Worm (Caenorhabditis elegans) whole organism, midembryonic: ENCODE measurements around the gene Y53F4B.10.
A peak's percentile ranks its signal among the peaks of the same experiment; 100 is the strongest.

Experiments used
- T22C8.4 ChIP-seq: fragments of 200-800 bp; sonication (Bioruptor generic); IDR thresholded peaks from 2 replicates; pipeline ENCODE4 v1.3.6; 2022; ENCODE audit warnings: missing genetic modification characterization, missing compliant biosample characterization
- cog-1 ChIP-seq: sonication (generic microtip); optimal IDR thresholded peaks from 2 replicates; lab custom pipeline; 2016; ENCODE audit warnings: missing genetic modification characterization, missing compliant biosample characterization
- flt-1 ChIP-seq: fragments of 200-800 bp; sonication (Bioruptor generic); IDR thresholded peaks from 2 replicates; pipeline ENCODE4 v1.3.6; 2022; ENCODE audit warnings: missing genetic modification characterization, missing compliant biosample characterization
- klf-2 ChIP-seq: fragments of 200-800 bp; sonication (Bioruptor generic); conservative IDR thresholded peaks from 2 replicates; pipeline ENCODE4 v1.3.6; 2022; ENCODE audit warnings: missing genetic modification reagents, missing genetic modification characterization, missing compliant biosample characterization
- med-1 ChIP-seq: sonication (generic microtip); optimal IDR thresholded peaks from 2 replicates; lab custom pipeline; 2017; ENCODE audit warnings: missing genetic modification characterization, mild to moderate bottlenecking, missing compliant biosample characterization, antibody characterized with exemption, missing genetic modification reagents; ENCODE audit not compliant: insufficient read depth
- ref-1 ChIP-seq: fragments of 200-800 bp; sonication (Bioruptor generic); conservative IDR thresholded peaks from 2 replicates; pipeline ENCODE4 v1.3.6; 2022; ENCODE audit warnings: missing genetic modification reagents, missing genetic modification characterization, missing compliant biosample characterization
- tab-1 ChIP-seq: fragments of 200-800 bp; sonication (Bioruptor generic); IDR thresholded peaks from 2 replicates; pipeline ENCODE4 v1.3.6; 2022; ENCODE audit warnings: missing genetic modification characterization, missing compliant biosample characterization
- ztf-23 ChIP-seq: fragments of 200-800 bp; sonication (Bioruptor generic); IDR thresholded peaks from 2 replicates; pipeline ENCODE4 v1.3.6; 2022; ENCODE audit warnings: missing genetic modification reagents, missing genetic modification characterization, missing compliant biosample characterization
- ztf-29 ChIP-seq: fragments of 200-800 bp; sonication (Bioruptor generic); IDR thresholded peaks from 2 replicates; pipeline ENCODE4 v1.3.6; 2022; ENCODE audit warnings: missing genetic modification reagents, missing genetic modification characterization, missing compliant biosample characterization

The Y53F4B.10 gene

DNA sequence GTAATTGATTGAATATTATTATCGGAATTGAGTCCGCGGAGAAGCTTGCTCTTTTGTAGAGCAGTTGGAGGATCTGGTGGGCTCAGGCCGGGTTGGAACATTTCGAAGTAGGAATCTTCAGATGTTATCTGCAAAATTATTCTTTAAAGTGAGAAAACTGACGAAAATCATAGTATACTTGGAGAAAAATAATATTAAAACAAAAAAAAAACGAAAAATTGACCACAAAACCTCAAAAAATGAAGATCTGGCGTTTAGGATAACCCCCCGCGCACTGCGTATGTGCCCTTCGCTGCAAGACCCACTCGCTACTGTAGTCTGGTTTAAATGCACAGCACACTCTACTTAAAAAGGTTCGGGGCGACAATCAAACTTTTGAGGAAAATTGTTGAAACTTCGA is at the start of gene Y53F4B.10:
Gene Y53F4B.10 (minus strand): TSS at position 101 of the 400 bp plus-strand sequence.
- TF ChIP-seq ztf-29 (GFP tag; lab: Robert Waterston, UW) (no peak), tab-1 (no peak)

DNA sequence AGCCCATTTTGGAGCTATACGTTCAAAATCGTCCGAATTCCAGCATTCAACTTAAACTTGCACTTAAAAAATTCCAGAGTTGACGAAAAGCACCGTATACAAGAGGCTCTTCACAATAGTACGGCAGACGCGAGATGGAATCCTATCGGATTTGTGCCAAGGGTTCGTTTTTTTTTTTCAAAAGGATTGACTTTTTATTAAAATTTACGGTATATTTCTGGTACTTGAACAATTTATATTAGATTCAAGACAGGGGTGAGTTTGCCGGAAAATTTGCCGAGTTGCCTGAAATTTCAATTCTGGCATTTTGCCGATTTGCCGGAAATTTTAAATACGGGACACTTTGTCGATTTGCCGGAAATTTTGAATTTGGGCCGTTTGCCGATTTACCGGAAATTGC is 39.0 kb upstream of the Y53F4B.10 start:
- TF ChIP-seq ztf-29 (GFP tag; lab: Robert Waterston, UW) (no peak), T22C8.4 (GFP tag; lab: Robert Waterston, UW) (no peak), ztf-23 (GFP tag; lab: Robert Waterston, UW) (no peak), med-1 (GFP tag; lab: Kevin White, UChicago) (no peak), tab-1 (no peak), cog-1 (tag; lab: Kevin White, UChicago) (no peak), flt-1 (GFP tag; lab: Robert Waterston, UW) (no peak), ref-1 (no peak), klf-2 (no peak)

DNA sequence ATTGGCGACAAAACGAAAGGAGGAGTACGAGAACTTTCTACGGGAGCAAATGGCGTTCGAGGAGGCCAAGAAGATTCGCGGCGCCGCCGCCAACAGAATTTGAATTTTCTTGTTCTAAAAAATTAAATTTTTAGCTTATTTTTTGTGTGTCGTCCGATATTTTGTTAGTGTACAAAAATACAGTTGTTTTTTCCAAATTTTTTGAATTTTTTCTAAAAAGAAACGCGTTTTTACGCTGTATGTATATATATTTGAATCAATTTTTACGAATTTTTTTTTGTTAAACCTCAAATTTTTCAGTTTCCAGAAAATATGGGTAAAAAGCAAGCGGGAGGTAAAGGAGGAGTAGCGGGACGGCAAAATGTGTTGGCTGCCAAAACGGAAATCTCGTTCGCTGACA is 35.8 kb upstream of the Y53F4B.10 start, which contains the start of gene trip-4:
Gene trip-4 (plus strand): TSS at position 301 of the 400 bp plus-strand sequence.
- TF ChIP-seq klf-2 (no peak), tab-1 (no peak), ref-1 (no peak), cog-1 (tag; lab: Kevin White, UChicago) (no peak), ztf-23 (GFP tag; lab: Robert Waterston, UW) (no peak), T22C8.4 (GFP tag; lab: Robert Waterston, UW) (no peak), flt-1 (GFP tag; lab: Robert Waterston, UW) (no peak), med-1 (GFP tag; lab: Kevin White, UChicago) (no peak), ztf-29 (GFP tag; lab: Robert Waterston, UW) (no peak)

DNA sequence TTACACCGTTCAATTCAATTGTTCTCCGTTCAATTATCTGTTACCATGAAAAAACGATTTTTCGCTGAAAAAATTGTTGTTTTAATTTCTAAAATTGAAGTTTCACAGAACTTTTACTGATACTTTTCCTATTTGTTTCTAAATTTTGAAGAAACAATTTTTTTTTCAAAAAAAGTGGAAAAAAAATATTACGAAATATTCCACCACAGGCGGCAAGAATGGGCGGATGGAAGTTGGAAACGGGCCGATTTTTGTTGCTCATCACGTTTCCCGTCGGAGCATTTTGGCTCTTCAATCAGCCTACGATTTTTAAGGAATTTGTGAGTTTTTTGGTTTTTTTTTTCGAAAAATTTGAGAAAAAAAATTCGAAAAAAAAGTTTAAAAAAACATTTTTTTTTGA is 34.5 kb upstream of the Y53F4B.10 start, which contains the start of gene Y53F4B.14:
Gene Y53F4B.14 (plus strand): TSS at position 210 of the 400 bp plus-strand sequence.
- TF ChIP-seq cog-1 (tag; lab: Kevin White, UChicago) = no peak
- no peak for TF ChIP-seq T22C8.4 (GFP tag; lab: Robert Waterston, UW)
- TF ChIP-seq ref-1 = no peak
- TF ChIP-seq med-1 (GFP tag; lab: Kevin White, UChicago) = no peak
- no peak for TF ChIP-seq tab-1

DNA sequence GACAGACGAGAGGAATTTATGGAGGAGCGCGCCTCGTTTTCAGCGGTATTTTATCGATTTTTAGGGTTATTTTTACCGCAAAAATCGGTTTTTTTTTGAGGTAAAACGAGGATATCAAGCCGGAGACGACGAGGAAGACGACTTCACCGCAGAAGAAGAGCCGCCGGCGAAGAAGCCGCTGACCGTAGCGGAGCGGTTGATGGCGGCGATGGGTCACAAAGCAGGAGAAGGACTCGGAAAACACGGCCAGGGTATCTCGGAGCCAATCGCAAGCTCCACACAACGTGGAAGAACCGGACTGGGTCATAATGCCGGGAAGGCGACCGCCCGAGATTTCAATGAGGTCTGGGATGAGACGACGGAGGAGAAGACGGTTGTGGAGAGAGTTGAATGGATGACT is 23.1 kb upstream of the Y53F4B.10 start:
- TF ChIP-seq ztf-23 (GFP tag; lab: Robert Waterston, UW) = no peak

DNA sequence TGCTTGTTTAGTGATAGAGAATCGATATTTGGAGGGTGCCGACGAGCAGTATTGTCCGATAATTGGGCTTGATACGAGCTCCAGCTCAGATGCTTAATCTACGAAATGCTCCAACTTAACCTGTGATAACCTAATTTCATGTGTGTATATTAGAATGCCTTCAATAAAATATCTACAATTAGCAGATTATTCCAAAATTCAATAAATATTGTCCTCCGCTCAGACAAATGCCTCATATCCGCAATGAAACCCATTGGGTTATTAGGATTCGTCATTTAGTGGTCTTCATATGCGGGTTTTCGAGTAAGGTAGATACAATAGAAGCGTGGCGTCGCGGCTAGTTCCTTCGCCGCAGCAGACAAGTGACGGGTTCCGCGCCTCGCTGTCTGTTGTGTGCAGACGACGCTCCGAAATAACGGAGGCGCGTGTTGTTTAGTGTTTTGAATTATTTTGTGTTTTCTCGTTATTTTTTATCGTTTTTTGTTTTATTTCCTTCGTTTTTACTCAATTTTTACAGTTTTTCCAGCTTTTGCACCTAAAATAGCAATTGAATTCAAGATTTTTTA is 22.4 kb upstream of the Y53F4B.10 start, which contains the start of gene cmtr-1:
Gene cmtr-1 (plus strand): TSS at position 516 of the 566 bp plus-strand sequence.
- peak; percentile 69 for TF ChIP-seq cog-1 (tag; lab: Kevin White, UChicago)
- TF ChIP-seq T22C8.4 (GFP tag; lab: Robert Waterston, UW) = no peak
- no peak for TF ChIP-seq tab-1
- TF ChIP-seq med-1 (GFP tag; lab: Kevin White, UChicago) = no peak
- TF ChIP-seq ztf-29 (GFP tag; lab: Robert Waterston, UW) = no peak
- TF ChIP-seq flt-1 (GFP tag; lab: Robert Waterston, UW) = peak; percentile 64; the same call in 1 of the 2 replicates
- TF ChIP-seq klf-2 = no peak
- TF ChIP-seq ztf-23 (GFP tag; lab: Robert Waterston, UW) = peak; percentile 70; the same call in 1 of the 2 replicates
- no peak; the same call in 1 of the 2 replicates for TF ChIP-seq ref-1

DNA sequence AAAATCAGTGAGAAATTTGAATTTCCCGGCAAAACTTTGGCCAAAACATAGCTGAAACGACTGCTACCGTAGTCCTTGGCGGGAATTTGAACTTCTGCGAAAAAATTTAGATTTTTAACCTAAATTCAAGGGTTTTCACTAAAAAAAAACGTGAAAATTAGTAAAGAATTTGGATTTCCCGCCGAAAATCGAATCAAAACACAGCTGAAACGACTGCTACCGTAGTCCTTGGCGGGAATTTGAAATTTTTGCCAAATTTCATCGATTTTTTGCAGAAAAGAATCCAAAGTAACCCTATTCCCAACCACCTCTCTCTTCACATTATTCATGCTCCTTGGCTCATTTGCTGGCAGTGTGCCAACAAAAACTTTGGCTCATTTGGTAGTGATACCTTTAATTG is 21.8 kb upstream of the Y53F4B.10 start:
- TF ChIP-seq klf-2 = no peak
- TF ChIP-seq ztf-23 (GFP tag; lab: Robert Waterston, UW) = no peak
- no peak for TF ChIP-seq T22C8.4 (GFP tag; lab: Robert Waterston, UW)
- TF ChIP-seq flt-1 (GFP tag; lab: Robert Waterston, UW) = no peak
- no peak for TF ChIP-seq ztf-29 (GFP tag; lab: Robert Waterston, UW)
- TF ChIP-seq med-1 (GFP tag; lab: Kevin White, UChicago) = no peak
- no peak for TF ChIP-seq tab-1
- no peak for TF ChIP-seq ref-1
- TF ChIP-seq cog-1 (tag; lab: Kevin White, UChicago) = no peak

DNA sequence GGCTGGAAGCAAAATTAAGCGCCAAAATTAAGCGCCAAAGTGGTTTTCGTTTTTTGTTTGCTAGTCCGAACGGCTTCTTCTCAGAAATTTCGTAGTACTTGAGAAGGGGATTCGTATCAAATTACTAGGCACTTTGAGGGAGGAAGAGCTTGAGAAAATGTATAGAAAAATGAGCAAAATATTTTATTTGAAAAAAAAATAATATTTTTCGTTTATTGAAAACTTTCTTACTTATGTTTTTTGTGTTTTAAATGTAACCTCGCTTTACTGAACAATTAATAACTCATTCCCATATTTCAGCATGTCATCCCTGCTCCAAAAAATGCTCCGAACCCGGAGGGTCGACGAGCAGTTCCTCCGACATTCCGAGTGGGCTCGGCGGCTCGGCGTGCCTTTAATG is 15.6 kb upstream of the Y53F4B.10 start, which contains the start of gene Y53F4B.12:
Gene Y53F4B.12 (plus strand): TSS at position 301 of the 400 bp plus-strand sequence.
- no peak for TF ChIP-seq med-1 (GFP tag; lab: Kevin White, UChicago)
- no peak for TF ChIP-seq cog-1 (tag; lab: Kevin White, UChicago)
- no peak for TF ChIP-seq klf-2
- no peak for TF ChIP-seq ztf-29 (GFP tag; lab: Robert Waterston, UW)
- no peak for TF ChIP-seq ref-1
- TF ChIP-seq flt-1 (GFP tag; lab: Robert Waterston, UW) = no peak
- no peak for TF ChIP-seq T22C8.4 (GFP tag; lab: Robert Waterston, UW)
- TF ChIP-seq ztf-23 (GFP tag; lab: Robert Waterston, UW) = no peak
- no peak for TF ChIP-seq tab-1

DNA sequence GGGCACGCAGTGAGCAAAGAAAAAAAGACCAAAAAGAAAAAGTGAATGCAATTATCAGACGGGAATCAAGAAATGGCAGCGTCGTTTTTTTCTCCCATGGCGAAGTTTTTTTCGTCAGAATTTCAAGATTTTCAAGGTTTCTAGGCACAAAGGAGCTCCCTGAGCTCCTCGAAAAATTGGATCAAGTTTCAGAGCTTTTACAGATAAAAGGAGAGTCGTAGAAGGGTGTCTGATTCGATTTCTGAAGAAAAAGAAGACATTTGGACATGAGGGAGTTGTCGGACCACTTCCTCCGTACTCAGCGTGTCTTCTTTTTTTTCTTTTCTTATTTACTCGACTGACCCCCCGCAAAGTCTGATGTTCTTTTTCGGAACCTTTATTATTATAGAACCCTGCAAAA is 12.4 kb upstream of the Y53F4B.10 start:
- TF ChIP-seq klf-2 (no peak), T22C8.4 (GFP tag; lab: Robert Waterston, UW) (no peak), ztf-23 (GFP tag; lab: Robert Waterston, UW) (no peak), ztf-29 (GFP tag; lab: Robert Waterston, UW) (no peak), med-1 (GFP tag; lab: Kevin White, UChicago) (no peak), flt-1 (GFP tag; lab: Robert Waterston, UW) (no peak), tab-1 (no peak), cog-1 (tag; lab: Kevin White, UChicago) (no peak), ref-1 (no peak)

DNA sequence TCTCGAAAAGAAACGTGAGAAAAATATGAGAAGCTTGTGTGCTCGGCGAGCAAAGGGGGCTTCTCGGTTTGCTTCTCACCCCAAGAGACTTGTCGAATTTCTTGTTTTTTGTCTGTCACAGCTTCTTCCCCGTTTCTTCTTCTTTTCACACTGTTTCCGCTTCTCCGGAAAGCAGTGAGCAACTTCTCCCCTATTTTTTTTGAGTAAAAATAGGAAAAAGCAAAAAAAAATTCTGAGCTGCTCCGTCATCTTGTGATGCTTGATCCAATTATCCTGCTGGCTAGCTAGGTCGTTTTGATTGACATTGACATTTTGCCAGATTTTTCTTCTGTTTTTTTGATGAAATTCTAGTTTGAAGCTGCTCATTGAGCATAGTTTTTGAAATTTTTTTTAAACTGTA is 11.1 kb upstream of the Y53F4B.10 start, which contains the start of gene Y53F4B.51:
Gene Y53F4B.51 (minus strand): TSS at position 63 of the 400 bp plus-strand sequence.
- no peak for TF ChIP-seq T22C8.4 (GFP tag; lab: Robert Waterston, UW)
- no peak for TF ChIP-seq ref-1
- no peak for TF ChIP-seq ztf-29 (GFP tag; lab: Robert Waterston, UW)
- no peak for TF ChIP-seq cog-1 (tag; lab: Kevin White, UChicago)
- no peak for TF ChIP-seq klf-2
- no peak for TF ChIP-seq ztf-23 (GFP tag; lab: Robert Waterston, UW)
- TF ChIP-seq flt-1 (GFP tag; lab: Robert Waterston, UW) = no peak
- no peak for TF ChIP-seq tab-1
- no peak for TF ChIP-seq med-1 (GFP tag; lab: Kevin White, UChicago)
